Fruit fly (Drosophila melanogaster) whole organism, embryonic: ENCODE measurements around the gene CG8483.

Experiments
- Ada2b ChIP-seq: fragments of 200-800 bp; sonication (Bioruptor generic); IDR thresholded peaks from 2 replicates; pipeline ENCODE4 v1.3.6; 2022; ENCODE audit warnings: missing biosample characterization, missing genetic modification characterization
- Antp ChIP-seq: fragments of 200-800 bp; sonication (Bioruptor generic); optimal IDR thresholded peaks from 3 replicates; lab custom pipeline; 2016; ENCODE audit warnings: missing biosample characterization, missing genetic modification characterization
- BEAF-32 ChIP-seq: fragments of 200-800 bp; sonication (Bioruptor generic); optimal IDR thresholded peaks from 3 replicates; lab custom pipeline; 2017; ENCODE audit warnings: missing biosample characterization, missing genetic modification characterization, mild to moderate bottlenecking, moderate library complexity, missing genetic modification reagents
- CG10147 ChIP-seq: fragments of 200-800 bp; sonication (Bioruptor generic); optimal IDR thresholded peaks from 2 replicates; lab custom pipeline; 2019; ENCODE audit warnings: missing biosample characterization, mild to moderate bottlenecking, missing genetic modification characterization, moderate library complexity
- CG10267 ChIP-seq: fragments of 200-800 bp; sonication (Bioruptor generic); optimal IDR thresholded peaks from 2 replicates; lab custom pipeline; 2018; ENCODE audit warnings: missing biosample characterization, mild to moderate bottlenecking, missing genetic modification characterization, moderate library complexity
- CG10959 ChIP-seq: fragments of 200-800 bp; sonication (Bioruptor generic); IDR thresholded peaks from 2 replicates; pipeline ENCODE4 v1.3.6; 2022; ENCODE audit warnings: missing biosample characterization, missing genetic modification characterization
- CG11695 ChIP-seq: fragments of 200-800 bp; sonication (Bioruptor generic); IDR thresholded peaks from 3 replicates; pipeline ENCODE4 v1.3.6; 2022; ENCODE audit warnings: missing biosample characterization, missing genetic modification characterization
- CG11696 ChIP-seq: fragments of 200-800 bp; sonication (Bioruptor generic); IDR thresholded peaks from 2 replicates; pipeline ENCODE4 v1.3.6; 2022; ENCODE audit warnings: missing biosample characterization, missing genetic modification characterization
- CG12104 ChIP-seq: fragments of 200-800 bp; sonication (Bioruptor generic); optimal IDR thresholded peaks from 3 replicates; lab custom pipeline; 2016; ENCODE audit warnings: missing biosample characterization, missing genetic modification characterization
- CG12659 ChIP-seq: fragments of 200-800 bp; sonication (Bioruptor generic); optimal IDR thresholded peaks from 3 replicates; lab custom pipeline; 2017; ENCODE audit warnings: mild to moderate bottlenecking, missing biosample characterization, missing genetic modification reagents, missing genetic modification characterization
- CG13624 ChIP-seq: fragments of 200-800 bp; sonication (Bioruptor generic); optimal IDR thresholded peaks from 2 replicates; lab custom pipeline; 2016; ENCODE audit warnings: missing biosample characterization, missing genetic modification characterization
- CG15479 ChIP-seq: fragments of 200-800 bp; sonication (Bioruptor generic); optimal IDR thresholded peaks from 3 replicates; lab custom pipeline; 2019; ENCODE audit warnings: missing biosample characterization, mild to moderate bottlenecking, missing genetic modification characterization, moderate library complexity
- CG17361 ChIP-seq: fragments of 200-800 bp; sonication (Bioruptor generic); IDR thresholded peaks from 3 replicates; pipeline ENCODE4 v1.3.6; 2022; ENCODE audit warnings: missing biosample characterization, missing genetic modification characterization
- CG17912 ChIP-seq: fragments of 200-800 bp; sonication (Bioruptor generic); optimal IDR thresholded peaks from 2 replicates; lab custom pipeline; 2018; ENCODE audit warnings: missing biosample characterization, mild to moderate bottlenecking, missing genetic modification characterization
- CG2120 ChIP-seq: fragments of 200-800 bp; sonication (Bioruptor generic); optimal IDR thresholded peaks from 3 replicates; lab custom pipeline; 2016; ENCODE audit warnings: missing biosample characterization, missing genetic modification characterization
- CG2129 ChIP-seq: fragments of 200-800 bp; sonication (Bioruptor generic); IDR thresholded peaks from 2 replicates; pipeline ENCODE4 v1.3.6; 2022; ENCODE audit warnings: missing biosample characterization, missing genetic modification characterization; ENCODE audit not compliant: partially characterized antibody
- CG2712 ChIP-seq: fragments of 200-800 bp; optimal IDR thresholded peaks from 3 replicates; lab custom pipeline; 2019; ENCODE audit warnings: missing biosample characterization, mild to moderate bottlenecking, missing genetic modification characterization, moderate library complexity
- CG30020 ChIP-seq: fragments of 200-800 bp; optimal IDR thresholded peaks from 2 replicates; lab custom pipeline; 2019; ENCODE audit warnings: missing biosample characterization, mild to moderate bottlenecking, missing genetic modification characterization, moderate library complexity
- CG30403 ChIP-seq: fragments of 200-800 bp; sonication (Bioruptor generic); optimal IDR thresholded peaks from 3 replicates; lab custom pipeline; 2016; ENCODE audit warnings: missing biosample characterization, missing genetic modification characterization
- CG32772 ChIP-seq: fragments of 200-800 bp; sonication (Bioruptor generic); IDR thresholded peaks from 2 replicates; pipeline ENCODE4 v1.3.6; 2022; ENCODE audit warnings: missing biosample characterization, missing genetic modification characterization
- CG34224 ChIP-seq: fragments of 200-800 bp; sonication (Bioruptor generic); IDR thresholded peaks from 3 replicates; pipeline ENCODE4 v1.3.6; 2022; ENCODE audit warnings: missing biosample characterization, missing genetic modification characterization; ENCODE audit not compliant: partially characterized antibody
- CG4404 ChIP-seq: fragments of 200-800 bp; sonication (Bioruptor generic); IDR thresholded peaks from 2 replicates; pipeline ENCODE4 v1.3.6; 2022; ENCODE audit warnings: missing biosample characterization, missing genetic modification characterization
- CG4617 ChIP-seq: fragments of 200-800 bp; sonication (Bioruptor generic); optimal IDR thresholded peaks from 3 replicates; lab custom pipeline; 2016; ENCODE audit warnings: missing biosample characterization, missing genetic modification characterization, borderline replicate concordance
- CG4820 ChIP-seq: fragments of 200-800 bp; sonication (Bioruptor generic); optimal IDR thresholded peaks from 3 replicates; lab custom pipeline; 2016; ENCODE audit warnings: missing biosample characterization, missing genetic modification characterization
- CG8089 ChIP-seq: fragments of 200-800 bp; sonication (Bioruptor generic); optimal IDR thresholded peaks from 3 replicates; lab custom pipeline; 2016; ENCODE audit warnings: missing biosample characterization, missing genetic modification characterization
- CG8944 ChIP-seq: fragments of 200-800 bp; sonication (Bioruptor generic); optimal IDR thresholded peaks from 3 replicates; lab custom pipeline; 2016; ENCODE audit warnings: missing biosample characterization, missing genetic modification characterization
- Dll ChIP-seq: fragments of 200-800 bp; sonication (Bioruptor generic); IDR thresholded peaks from 4 replicates; pipeline ENCODE4 v1.3.6; 2022; ENCODE audit warnings: missing biosample characterization, missing genetic modification characterization; ENCODE audit not compliant: partially characterized antibody
- Fer3 ChIP-seq: fragments of 200-800 bp; sonication (Bioruptor generic); optimal IDR thresholded peaks from 2 replicates; lab custom pipeline; 2018; ENCODE audit warnings: missing biosample characterization, mild to moderate bottlenecking, missing genetic modification characterization, moderate library complexity
- HLH3B ChIP-seq: fragments of 200-800 bp; sonication (Bioruptor generic); IDR thresholded peaks from 2 replicates; pipeline ENCODE4 v1.3.6; 2022; ENCODE audit warnings: missing biosample characterization, missing genetic modification characterization
- Lhr ChIP-seq: fragments of 200-800 bp; sonication (Bioruptor generic); optimal IDR thresholded peaks from 3 replicates; lab custom pipeline; 2017; ENCODE audit warnings: mild to moderate bottlenecking, missing biosample characterization, missing genetic modification reagents, missing genetic modification characterization
- Mes4 ChIP-seq: fragments of 200-800 bp; sonication (Bioruptor generic); optimal IDR thresholded peaks from 2 replicates; lab custom pipeline; 2016; ENCODE audit warnings: missing biosample characterization, missing genetic modification characterization
- Rfx ChIP-seq: fragments of 200-800 bp; sonication (Bioruptor generic); IDR thresholded peaks from 2 replicates; pipeline ENCODE4 v1.3.6; 2022; ENCODE audit warnings: missing biosample characterization, missing genetic modification characterization
- Sox100B ChIP-seq: fragments of 200-800 bp; sonication (Bioruptor generic); optimal IDR thresholded peaks from 3 replicates; lab custom pipeline; 2018; ENCODE audit warnings: missing biosample characterization, mild to moderate bottlenecking, missing genetic modification characterization
- Spps ChIP-seq: fragments of 200-800 bp; sonication (Bioruptor generic); optimal IDR thresholded peaks from 2 replicates; lab custom pipeline; 2018; ENCODE audit warnings: missing biosample characterization, mild to moderate bottlenecking, missing genetic modification characterization
- Sry-δ ChIP-seq: fragments of 200-800 bp; sonication (Bioruptor generic); optimal IDR thresholded peaks from 2 replicates; lab custom pipeline; 2016; ENCODE audit warnings: missing biosample characterization, missing genetic modification characterization
- Ssrp ChIP-seq: fragments of 200-800 bp; sonication (Bioruptor generic); optimal IDR thresholded peaks from 2 replicates; lab custom pipeline; 2018; ENCODE audit warnings: missing biosample characterization, mild to moderate bottlenecking, missing genetic modification characterization, moderate library complexity
- Tbp ChIP-seq: fragments of >200 bp; optimal IDR thresholded peaks from 2 replicates; lab custom pipeline; 2018; ENCODE audit warnings: missing biosample characterization, missing genetic modification characterization
- aop ChIP-seq: fragments of 200-800 bp; sonication (Bioruptor generic); IDR thresholded peaks from 2 replicates; pipeline ENCODE4 v1.3.6; 2022; ENCODE audit warnings: missing biosample characterization, missing genetic modification characterization
- bab2 ChIP-seq: fragments of 200-800 bp; sonication (Bioruptor generic); optimal IDR thresholded peaks from 2 replicates; lab custom pipeline; 2016; ENCODE audit warnings: missing biosample characterization, missing genetic modification characterization
- bigmax ChIP-seq: fragments of 200-800 bp; sonication (Bioruptor generic); optimal IDR thresholded peaks from 2 replicates; lab custom pipeline; 2018; ENCODE audit warnings: missing biosample characterization, mild to moderate bottlenecking, missing genetic modification characterization
- dmrt99B ChIP-seq: fragments of 200-800 bp; sonication (Bioruptor generic); optimal IDR thresholded peaks from 2 replicates; lab custom pipeline; 2018; ENCODE audit warnings: missing biosample characterization, mild to moderate bottlenecking, missing genetic modification characterization, moderate library complexity
- ewg ChIP-seq: fragments of 200-800 bp; sonication (Bioruptor generic); optimal IDR thresholded peaks from 3 replicates; lab custom pipeline; 2017; ENCODE audit warnings: mild to moderate bottlenecking, missing biosample characterization, missing genetic modification reagents, missing genetic modification characterization
- eyg ChIP-seq: fragments of 200-800 bp; sonication (Bioruptor generic); optimal IDR thresholded peaks from 3 replicates; lab custom pipeline; 2016; ENCODE audit warnings: missing biosample characterization, missing genetic modification characterization
- fd102C ChIP-seq: fragments of 200-800 bp; sonication (Bioruptor generic); optimal IDR thresholded peaks from 2 replicates; lab custom pipeline; 2018; ENCODE audit warnings: missing biosample characterization, mild to moderate bottlenecking, missing genetic modification characterization, moderate library complexity
- fd96Cb ChIP-seq: fragments of 200-800 bp; sonication (Bioruptor generic); optimal IDR thresholded peaks from 2 replicates; lab custom pipeline; 2018; ENCODE audit warnings: missing biosample characterization, mild to moderate bottlenecking, missing genetic modification characterization, moderate library complexity
- ham ChIP-seq: fragments of 200-800 bp; sonication (Bioruptor generic); IDR thresholded peaks from 2 replicates; pipeline ENCODE4 v1.3.6; 2022; ENCODE audit warnings: missing biosample characterization, missing genetic modification characterization
- hbn ChIP-seq: fragments of 200-800 bp; sonication (Bioruptor generic); IDR thresholded peaks from 2 replicates; pipeline ENCODE4 v1.3.6; 2022; ENCODE audit warnings: missing biosample characterization, missing genetic modification characterization; ENCODE audit not compliant: partially characterized antibody
- klu ChIP-seq: fragments of 200-800 bp; sonication (Bioruptor generic); IDR thresholded peaks from 2 replicates; pipeline ENCODE4 v1.3.6; 2022; ENCODE audit warnings: missing biosample characterization, missing genetic modification characterization
- mld ChIP-seq: fragments of 200-800 bp; sonication (Bioruptor generic); IDR thresholded peaks from 3 replicates; pipeline ENCODE4 v1.3.6; 2022; ENCODE audit warnings: missing biosample characterization, missing genetic modification characterization; ENCODE audit not compliant: partially characterized antibody
- tin ChIP-seq: fragments of 200-800 bp; sonication (Bioruptor generic); optimal IDR thresholded peaks from 3 replicates; lab custom pipeline; 2016; ENCODE audit warnings: missing biosample characterization, missing genetic modification characterization
- trh ChIP-seq: fragments of 200-800 bp; sonication (Bioruptor generic); optimal IDR thresholded peaks from 2 replicates; lab custom pipeline; 2016; ENCODE audit warnings: missing biosample characterization, missing genetic modification characterization
- zen ChIP-seq: fragments of 200-800 bp; sonication (Bioruptor generic); optimal IDR thresholded peaks from 3 replicates; lab custom pipeline; 2018; ENCODE audit warnings: missing biosample characterization, mild to moderate bottlenecking, missing genetic modification characterization, moderate library complexity

Gene CG8483

DNA sequence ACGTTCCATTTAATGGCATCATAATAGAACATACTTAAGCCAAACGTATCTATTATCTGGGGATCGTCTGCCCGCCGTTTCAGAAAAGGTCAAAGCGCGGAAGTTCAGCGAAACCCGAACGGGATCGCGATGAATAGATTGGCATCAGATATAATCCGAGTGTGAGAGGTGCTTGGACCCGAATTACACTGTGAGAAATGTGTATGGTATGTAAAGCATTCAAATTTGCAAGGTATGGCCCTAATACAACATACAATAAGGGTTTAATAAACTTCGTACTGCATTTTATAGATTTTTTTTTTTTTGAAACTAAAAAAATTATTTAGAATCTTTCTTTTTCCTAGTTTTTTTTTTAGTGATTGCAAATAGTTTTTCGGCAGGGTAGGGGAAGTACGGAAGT is 4.5 kb upstream of the CG8483 start (continued):
- TF ChIP-seq ham (GFP tag; lab: Robert Waterston, UW) (no peak), CG17912 (no peak), Spps (tag; lab: Kevin White, UChicago) (no peak), CG2712 (peak; percentile 6), CG4617 (no peak), zen (tag; lab: Kevin White, UChicago) (no peak), aop (no peak), bigmax (GFP tag; lab: Kevin White, UChicago) (no peak), CG11696 (GFP tag; lab: Robert Waterston, UW) (no peak), Antp (no peak), HLH3B (GFP tag; lab: Robert Waterston, UW) (no peak), CG2120 (GFP tag; lab: Kevin White, UChicago) (peak; percentile 22), Sox100B (no peak), CG10959 (GFP tag; lab: Robert Waterston, UW) (no peak), CG32772 (GFP tag; lab: Robert Waterston, UW) (no peak), CG30403 (GFP tag; lab: Kevin White, UChicago) (peak; percentile 24), BEAF-32 (GFP tag; lab: Kevin White, UChicago) (no peak), dmrt99B (no peak), eyg (GFP tag; lab: Kevin White, UChicago) (no peak), ewg (GFP tag; lab: Kevin White, UChicago) (no peak), Lhr (GFP tag; lab: Kevin White, UChicago) (no peak), CG10267 (no peak), CG30020 (tag; lab: Kevin White, UChicago) (no peak), CG8944 (no peak), fd102C (GFP tag; lab: Kevin White, UChicago) (no peak), Rfx (GFP tag; lab: Robert Waterston, UW) (peak; percentile 76), klu (GFP tag; lab: Robert Waterston, UW) (no peak), Ada2b (GFP tag; lab: Robert Waterston, UW) (peak; percentile 46), CG12104 (GFP tag; lab: Kevin White, UChicago) (no peak), CG4820 (GFP tag; lab: Kevin White, UChicago) (no peak), Ssrp (no peak), trh (GFP tag; lab: Kevin White, UChicago) (no peak), CG15479 (no peak), fd96Cb (tag; lab: Kevin White, UChicago) (no peak), CG8089 (GFP tag; lab: Kevin White, UChicago) (no peak), CG11695 (no peak), Fer3 (tag; lab: Kevin White, UChicago) (peak; percentile 2), bab2 (GFP tag; lab: Kevin White, UChicago) (no peak), mld (GFP tag; lab: Robert Waterston, UW) (no peak), CG4404 (GFP tag; lab: Robert Waterston, UW) (no peak), Dll (GFP tag; lab: Robert Waterston, UW) (no peak), CG12659 (GFP tag; lab: Kevin White, UChicago) (no peak), CG34224 (GFP tag; lab: Robert Waterston, UW) (no peak), Sry-δ (GFP tag; lab: Kevin White, UChicago) (no peak), CG10147 (GFP tag; lab: Kevin White, UChicago) (peak; percentile 30), tin (peak; percentile 18), Tbp (no peak), hbn (no peak), Mes4 (GFP tag; lab: Kevin White, UChicago) (no peak), CG2129 (GFP tag; lab: Robert Waterston, UW) (no peak), CG17361 (GFP tag; lab: Robert Waterston, UW) (0 out of 3 replicates have a peak, but pooled peaks have one; percentile 17), CG13624 (no peak)
